Fruit fly (Drosophila melanogaster) whole organism, prepupa: ENCODE results near the gene CG12538.

Experiments used
- CG31627 ChIP-seq: fragments of 200-800 bp; sonication (Bioruptor generic); optimal IDR thresholded peaks from 3 replicates; lab custom pipeline; 2016; ENCODE audit warnings: missing biosample characterization, missing genetic modification characterization
- CG6854 ChIP-seq: fragments of 200-800 bp; sonication (Bioruptor generic); optimal IDR thresholded peaks from 2 replicates; lab custom pipeline; 2017; ENCODE audit warnings: missing biosample characterization, mild to moderate bottlenecking, missing genetic modification characterization
- Eip78C ChIP-seq: fragments of 200-800 bp; sonication (Bioruptor generic); peaks from one replicate; lab custom pipeline; 2016; ENCODE audit warnings: missing biosample characterization, missing genetic modification characterization
- Sox102F ChIP-seq: fragments of 200-800 bp; sonication (Bioruptor generic); optimal IDR thresholded peaks from 2 replicates; lab custom pipeline; 2016; ENCODE audit warnings: missing biosample characterization, mild to moderate bottlenecking, missing genetic modification characterization

DNA sequence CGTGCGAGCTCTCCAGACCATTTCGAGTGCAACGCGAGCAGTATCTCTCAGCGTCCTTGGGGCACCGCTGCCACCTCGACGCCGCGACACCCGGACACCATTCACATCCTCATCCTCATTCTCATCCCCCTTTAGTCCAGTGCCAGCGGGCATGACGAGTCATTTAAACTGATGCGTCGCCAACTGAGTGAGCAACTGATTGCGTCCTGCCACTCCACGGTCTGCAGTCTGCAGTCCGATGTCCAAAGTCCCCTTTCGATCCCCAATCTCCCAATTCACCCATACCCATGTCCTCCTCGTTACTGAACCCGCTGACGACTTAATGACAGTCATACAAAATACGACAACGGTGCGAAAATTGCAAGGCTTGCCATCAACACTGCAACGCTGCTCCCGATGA is 2.7 kb upstream of the CG12538 start:
- TF ChIP-seq CG6854 (GFP tag; lab: Kevin White, UChicago) (peak; percentile 28), CG31627 (peak; percentile 6), Eip78C (GFP tag; lab: Kevin White, UChicago) (peak; percentile 61), Sox102F (GFP tag; lab: Kevin White, UChicago) (peak; percentile 1)
